Worm (Caenorhabditis elegans): Measurements from ENCODE around the gene twk-26.

ce11 chrX:3057656-3058055 is 3.0 kb upstream of the twk-26 start:
- TF ChIP-seq snpc-4 (tag; optimal IDR thresholded peaks at IDR 0.05), result no peak
- TF ChIP-seq pha-4 (tag; optimal IDR thresholded peaks at IDR 0.05), result no peak

Measured in whole organism, L3 larva.